Fruit fly (Drosophila melanogaster) whole organism, embryonic: ENCODE measurements around the gene CG31076.

ENCODE experiments used
- Adf1 ChIP-seq: fragments of 200-800 bp; sonication (Bioruptor generic); IDR thresholded peaks from 2 replicates; pipeline ENCODE4 v1.3.6; 2022; ENCODE audit warnings: missing biosample characterization, missing genetic modification characterization
- Aef1 ChIP-seq: fragments of 200-800 bp; sonication (Bioruptor generic); IDR thresholded peaks from 3 replicates; pipeline ENCODE4 v1.3.6; 2022; ENCODE audit warnings: missing biosample characterization, missing genetic modification characterization
- Antp ChIP-seq: fragments of 200-800 bp; sonication (Bioruptor generic); optimal IDR thresholded peaks from 3 replicates; lab custom pipeline; 2016; ENCODE audit warnings: missing biosample characterization, missing genetic modification characterization
- Atf6 ChIP-seq: fragments of 200-800 bp; sonication (Bioruptor generic); IDR thresholded peaks from 2 replicates; pipeline ENCODE4 v1.3.6; 2022; ENCODE audit warnings: missing biosample characterization, missing genetic modification characterization
- Bgb ChIP-seq: fragments of 200-800 bp; sonication (Bioruptor generic); IDR thresholded peaks from 2 replicates; pipeline ENCODE4 v1.3.6; 2022; ENCODE audit warnings: missing biosample characterization, missing genetic modification characterization; ENCODE audit not compliant: partially characterized antibody
- BtbVII ChIP-seq: fragments of 200-800 bp; sonication (Bioruptor generic); optimal IDR thresholded peaks from 3 replicates; lab custom pipeline; 2017; ENCODE audit warnings: missing biosample characterization, mild to moderate bottlenecking, missing genetic modification characterization
- CG10654 ChIP-seq: fragments of 200-800 bp; sonication (Bioruptor generic); optimal IDR thresholded peaks from 2 replicates; lab custom pipeline; 2016; ENCODE audit warnings: missing biosample characterization, missing genetic modification characterization
- CG11093 ChIP-seq: fragments of 200-800 bp; sonication (Bioruptor generic); IDR thresholded peaks from 3 replicates; pipeline ENCODE4 v1.3.6; 2022; ENCODE audit warnings: missing biosample characterization, missing genetic modification characterization
- CG14667 ChIP-seq: fragments of 200-800 bp; sonication (Bioruptor generic); IDR thresholded peaks from 2 replicates; pipeline ENCODE4 v1.3.6; 2022; ENCODE audit warnings: missing biosample characterization, missing genetic modification characterization
- CG1529 ChIP-seq: fragments of 200-800 bp; sonication (Bioruptor generic); optimal IDR thresholded peaks from 3 replicates; lab custom pipeline; 2018; ENCODE audit warnings: missing biosample characterization, missing genetic modification characterization
- CG15479 ChIP-seq: fragments of 200-800 bp; sonication (Bioruptor generic); optimal IDR thresholded peaks from 3 replicates; lab custom pipeline; 2019; ENCODE audit warnings: missing biosample characterization, mild to moderate bottlenecking, missing genetic modification characterization, moderate library complexity
- CG17359 ChIP-seq: fragments of 200-800 bp; sonication (Bioruptor generic); optimal IDR thresholded peaks from 3 replicates; lab custom pipeline; 2018; ENCODE audit warnings: missing biosample characterization, mild to moderate bottlenecking, missing genetic modification characterization, moderate library complexity
- CG18599 ChIP-seq: fragments of 200-800 bp; sonication (Bioruptor generic); optimal IDR thresholded peaks from 3 replicates; lab custom pipeline; 2017; ENCODE audit warnings: missing biosample characterization, missing genetic modification characterization, mild to moderate bottlenecking, moderate library complexity, missing genetic modification reagents
- CG2712 ChIP-seq: fragments of 200-800 bp; optimal IDR thresholded peaks from 3 replicates; lab custom pipeline; 2019; ENCODE audit warnings: missing biosample characterization, mild to moderate bottlenecking, missing genetic modification characterization, moderate library complexity
- CG3065 ChIP-seq: fragments of 200-800 bp; sonication (Bioruptor generic); optimal IDR thresholded peaks from 2 replicates; lab custom pipeline; 2016; ENCODE audit warnings: missing biosample characterization, missing genetic modification characterization
- CG31441 ChIP-seq: fragments of 200-800 bp; sonication (Bioruptor generic); IDR thresholded peaks from 2 replicates; pipeline ENCODE4 v1.3.6; 2022; ENCODE audit warnings: missing biosample characterization, missing genetic modification characterization
- CG34224 ChIP-seq: fragments of 200-800 bp; sonication (Bioruptor generic); IDR thresholded peaks from 3 replicates; pipeline ENCODE4 v1.3.6; 2022; ENCODE audit warnings: missing biosample characterization, missing genetic modification characterization; ENCODE audit not compliant: partially characterized antibody
- CG3838 ChIP-seq: fragments of 200-800 bp; sonication (Bioruptor generic); optimal IDR thresholded peaks from 3 replicates; lab custom pipeline; 2016; ENCODE audit warnings: missing biosample characterization, missing genetic modification characterization
- CG3995 ChIP-seq: fragments of 200-800 bp; sonication (Bioruptor generic); optimal IDR thresholded peaks from 3 replicates; lab custom pipeline; 2016; ENCODE audit warnings: missing biosample characterization, missing genetic modification characterization
- CG4820 ChIP-seq: fragments of 200-800 bp; sonication (Bioruptor generic); optimal IDR thresholded peaks from 3 replicates; lab custom pipeline; 2016; ENCODE audit warnings: missing biosample characterization, missing genetic modification characterization
- CG6272 ChIP-seq: fragments of 200-800 bp; sonication (Bioruptor generic); IDR thresholded peaks from 2 replicates; pipeline ENCODE4 v1.3.6; 2022; ENCODE audit warnings: missing biosample characterization, missing genetic modification characterization
- CG6813 ChIP-seq: fragments of 200-800 bp; sonication (Bioruptor generic); optimal IDR thresholded peaks from 2 replicates; lab custom pipeline; 2017; ENCODE audit warnings: missing biosample characterization, missing genetic modification characterization, mild to moderate bottlenecking, moderate library complexity, missing genetic modification reagents
- CG8359 ChIP-seq: fragments of 200-800 bp; sonication (Bioruptor generic); optimal IDR thresholded peaks from 2 replicates; lab custom pipeline; 2017; ENCODE audit warnings: missing biosample characterization, mild to moderate bottlenecking, missing genetic modification characterization, borderline replicate concordance
- CG9609 ChIP-seq: fragments of 200-800 bp; sonication (Bioruptor generic); optimal IDR thresholded peaks from 3 replicates; lab custom pipeline; 2016; ENCODE audit warnings: missing biosample characterization, missing genetic modification characterization
- CTCF ChIP-seq: fragments of 200-800 bp; sonication (Bioruptor generic); optimal IDR thresholded peaks from 2 replicates; lab custom pipeline; 2017; ENCODE audit warnings: missing biosample characterization, mild to moderate bottlenecking, missing genetic modification characterization, moderate library complexity
- D19A ChIP-seq: fragments of 200-800 bp; optimal IDR thresholded peaks from 3 replicates; lab custom pipeline; 2019; ENCODE audit warnings: missing biosample characterization, mild to moderate bottlenecking, missing genetic modification characterization, moderate library complexity
- Eip74EF ChIP-seq, 2 experiments: fragments of 200-800 bp in 1 of 2; fragments of >200 bp in 1 of 2; sonication (Bioruptor generic) in 1 of 2; optimal IDR thresholded peaks; 2 replicates each; lab custom pipeline; 2017 to 2019; ENCODE audit warnings: missing biosample characterization in 2 of 2, missing genetic modification characterization in 2 of 2, mild to moderate bottlenecking in 1 of 2, moderate library complexity in 1 of 2
- HLH54F ChIP-seq: fragments of 200-800 bp; sonication (Bioruptor generic); optimal IDR thresholded peaks from 3 replicates; lab custom pipeline; 2016; ENCODE audit warnings: missing biosample characterization, missing genetic modification characterization
- Hr3 ChIP-seq: fragments of 200-800 bp; sonication (Bioruptor generic); optimal IDR thresholded peaks from 3 replicates; lab custom pipeline; 2016; ENCODE audit warnings: missing biosample characterization, missing genetic modification characterization
- Hr51 ChIP-seq, 2 experiments: fragments of 200-800 bp; sonication (Bioruptor generic); optimal IDR thresholded peaks; 2 replicates in 1 of 2; 3 replicates in 1 of 2; lab custom pipeline; 2016 to 2018; ENCODE audit warnings: missing biosample characterization in 2 of 2, missing genetic modification characterization in 2 of 2, mild to moderate bottlenecking in 1 of 2, moderate library complexity in 1 of 2
- Kr ChIP-seq: fragments of 200-800 bp; sonication (Bioruptor generic); optimal IDR thresholded peaks from 2 replicates; lab custom pipeline; 2017; ENCODE audit warnings: missing biosample characterization, mild to moderate bottlenecking, missing genetic modification characterization
- PHDP ChIP-seq: fragments of 200-800 bp; sonication (Bioruptor generic); optimal IDR thresholded peaks from 3 replicates; lab custom pipeline; 2018; ENCODE audit warnings: missing biosample characterization, mild to moderate bottlenecking, missing genetic modification characterization, moderate library complexity
- Ptx1 ChIP-seq: fragments of 200-800 bp; sonication (Bioruptor generic); IDR thresholded peaks from 2 replicates; pipeline ENCODE4 v1.3.6; 2022; ENCODE audit warnings: missing biosample characterization, missing genetic modification characterization
- Scr ChIP-seq: fragments of 200-800 bp; sonication (Bioruptor generic); IDR thresholded peaks from 2 replicates; pipeline ENCODE4 v1.3.6; 2022; ENCODE audit warnings: missing biosample characterization, missing genetic modification characterization; ENCODE audit not compliant: partially characterized antibody
- amos ChIP-seq: fragments of 200-800 bp; sonication (Bioruptor generic); IDR thresholded peaks from 2 replicates; pipeline ENCODE4 v1.3.6; 2022; ENCODE audit warnings: missing biosample characterization, missing genetic modification characterization; ENCODE audit not compliant: partially characterized antibody
- btn ChIP-seq: fragments of 200-800 bp; sonication (Bioruptor generic); optimal IDR thresholded peaks from 2 replicates; lab custom pipeline; 2016; ENCODE audit warnings: missing biosample characterization, missing genetic modification characterization
- cato ChIP-seq: fragments of 200-800 bp; sonication (Bioruptor generic); optimal IDR thresholded peaks from 2 replicates; lab custom pipeline; 2016; ENCODE audit warnings: missing biosample characterization, missing genetic modification characterization, borderline replicate concordance
- dati ChIP-seq: fragments of 200-800 bp; sonication (Bioruptor generic); IDR thresholded peaks from 2 replicates; pipeline ENCODE4 v1.3.6; 2022; ENCODE audit warnings: missing biosample characterization, missing genetic modification characterization
- esg ChIP-seq: fragments of 200-800 bp; sonication (Bioruptor generic); conservative IDR thresholded peaks from 2 replicates; pipeline ENCODE4 v1.3.6; 2022; ENCODE audit warnings: missing biosample characterization, missing genetic modification characterization
- ftz-f1 ChIP-seq: fragments of 200-800 bp; sonication (Bioruptor generic); optimal IDR thresholded peaks from 2 replicates; lab custom pipeline; 2016; ENCODE audit warnings: missing biosample characterization, missing genetic modification characterization
- gcm ChIP-seq: fragments of 200-800 bp; sonication (Bioruptor generic); optimal IDR thresholded peaks from 2 replicates; lab custom pipeline; 2019; ENCODE audit warnings: missing biosample characterization, mild to moderate bottlenecking, missing genetic modification characterization, moderate library complexity
- gfzf ChIP-seq: fragments of 200-800 bp; sonication (Bioruptor generic); optimal IDR thresholded peaks from 2 replicates; lab custom pipeline; 2016; ENCODE audit warnings: missing biosample characterization, mild to moderate bottlenecking, missing genetic modification characterization, moderate library complexity
- ham ChIP-seq: fragments of 200-800 bp; sonication (Bioruptor generic); IDR thresholded peaks from 2 replicates; pipeline ENCODE4 v1.3.6; 2022; ENCODE audit warnings: missing biosample characterization, missing genetic modification characterization
- lbe ChIP-seq: fragments of 200-800 bp; sonication (Bioruptor generic); optimal IDR thresholded peaks from 2 replicates; lab custom pipeline; 2016; ENCODE audit warnings: missing biosample characterization, mild to moderate bottlenecking, missing genetic modification characterization
- pan ChIP-seq, 4 experiments: fragments of >200 bp in 3 of 4; fragments of 200-800 bp in 1 of 4; sonication (Bioruptor generic) in 1 of 4; optimal IDR thresholded peaks in 3 of 4; IDR thresholded peaks in 1 of 4; 2 replicates each; pipeline versions ENCODE4 v1.3.6 to Lab custom; 2017 to 2022; ENCODE audit warnings: missing biosample characterization in 2 of 4, missing genetic modification characterization in 2 of 4, mixed read lengths in 1 of 4
- run ChIP-seq: fragments of 200-800 bp; sonication (Bioruptor generic); optimal IDR thresholded peaks from 3 replicates; lab custom pipeline; 2018; ENCODE audit warnings: missing biosample characterization, mild to moderate bottlenecking, missing genetic modification characterization
- schlank ChIP-seq: fragments of 200-800 bp; sonication (Bioruptor generic); optimal IDR thresholded peaks from 2 replicates; lab custom pipeline; 2018; ENCODE audit warnings: missing biosample characterization, mild to moderate bottlenecking, missing genetic modification characterization
- sens ChIP-seq: fragments of 200-800 bp; sonication (Bioruptor generic); peaks from one replicate; lab custom pipeline; 2016; ENCODE audit warnings: missing biosample characterization, missing genetic modification characterization
- sens-2 ChIP-seq: fragments of 200-800 bp; sonication (Bioruptor generic); IDR thresholded peaks from 2 replicates; pipeline ENCODE4 v1.3.6; 2022; ENCODE audit warnings: missing biosample characterization, missing genetic modification characterization
- sr ChIP-seq: fragments of 200-800 bp; sonication (Bioruptor generic); IDR thresholded peaks from 3 replicates; pipeline ENCODE4 v1.3.6; 2022; ENCODE audit warnings: missing biosample characterization, missing genetic modification characterization

CG31076 gene

dm6 chr3R:26956376-26957062 lies 33.1 kb downstream of the CG31076 start (continued):
- TF ChIP-seq CG4820 (GFP tag; lab: Kevin White, UChicago) (no peak), Antp (GFP tag; lab: Kevin White, UChicago) (no peak), CG3838 (no peak), HLH54F (no peak), Adf1 (GFP tag; lab: Robert Waterston, UW) (no peak), D19A (tag; lab: Kevin White, UChicago) (no peak), sens-2 (GFP tag; lab: Robert Waterston, UW) (no peak), gfzf (GFP tag; lab: Kevin White, UChicago) (no peak), CTCF (peak; percentile 88), sens (GFP tag; lab: Kevin White, UChicago) (peak; percentile 62), Scr (GFP tag; lab: Robert Waterston, UW) (no peak), ham (no peak), CG15479 (no peak), cato (no peak), gcm (GFP tag; lab: Kevin White, UChicago) (no peak), Bgb (peak; percentile 20; the same call in 1 of the 2 replicates), BtbVII (GFP tag; lab: Kevin White, UChicago) (peak; percentile 7), Kr (GFP tag; lab: Kevin White, UChicago) (no peak), Eip74EF (GFP tag; optimal IDR thresholded peaks at IDR 0.05; lab: Kevin White, UChicago) (no peak), CG11093 (GFP tag; lab: Robert Waterston, UW) (no peak), CG17359 (tag; lab: Kevin White, UChicago) (peak; percentile 2), CG34224 (GFP tag; lab: Robert Waterston, UW) (no peak), Hr51 (GFP tag; optimal IDR thresholded peaks at IDR 0.05; lab: Kevin White, UChicago) (no peak), CG1529 (GFP tag; lab: Kevin White, UChicago) (no peak), CG8359 (GFP tag; lab: Kevin White, UChicago) (no peak), pan (optimal IDR thresholded peaks at IDR 0.05; lab: Kevin White, UChicago) (no peak), pan (GFP tag; optimal IDR thresholded peaks at IDR 0.05 in 1 of 2, IDR thresholded peaks at IDR 0.05 in 1 of 2) (no peak), ftz-f1 (no peak), PHDP (no peak), dati (GFP tag; lab: Robert Waterston, UW) (no peak), schlank (tag; lab: Kevin White, UChicago) (no peak), CG31441 (GFP tag; lab: Robert Waterston, UW) (no peak), CG3995 (GFP tag; lab: Kevin White, UChicago) (no peak), CG2712 (tag; lab: Kevin White, UChicago) (no peak), Atf6 (GFP tag; lab: Robert Waterston, UW) (no peak; the same call in 1 of the 2 replicates), lbe (GFP tag; lab: Kevin White, UChicago) (no peak), CG6272 (GFP tag; lab: Robert Waterston, UW) (0 out of 2 replicates have a peak, but pooled peaks have one; percentile 11), CG14667 (GFP tag; lab: Robert Waterston, UW) (no peak), run (tag; lab: Kevin White, UChicago) (no peak), Hr3 (GFP tag; lab: Kevin White, UChicago) (no peak), CG18599 (GFP tag; lab: Kevin White, UChicago) (peak; percentile 58), CG10654 (GFP tag; lab: Kevin White, UChicago) (no peak), Ptx1 (GFP tag; lab: Robert Waterston, UW) (no peak), CG3065 (GFP tag; lab: Kevin White, UChicago) (no peak), esg (GFP tag; lab: Robert Waterston, UW) (no peak), CG6813 (GFP tag; lab: Kevin White, UChicago) (no peak), Aef1 (GFP tag; lab: Robert Waterston, UW) (0 out of 3 replicates have a peak, but pooled peaks have one; percentile 14), btn (GFP tag; lab: Kevin White, UChicago) (no peak), sr (GFP tag; lab: Robert Waterston, UW) (no peak), amos (GFP tag; lab: Robert Waterston, UW) (no peak), CG9609 (GFP tag; lab: Kevin White, UChicago) (peak; percentile 25)
